Fruit fly (Drosophila melanogaster) whole organism, embryonic: Measurements from ENCODE around the gene Taf10.

Experiments used
- CG11398 ChIP-seq: fragments of 200-800 bp; sonication (Bioruptor generic); optimal IDR thresholded peaks from 2 replicates; lab custom pipeline; 2016; ENCODE audit warnings: missing biosample characterization, missing genetic modification characterization
- CG12071 ChIP-seq: fragments of 200-800 bp; sonication (Bioruptor generic); optimal IDR thresholded peaks from 3 replicates; lab custom pipeline; 2018; ENCODE audit warnings: missing biosample characterization, mild to moderate bottlenecking, missing genetic modification characterization
- CG1233 ChIP-seq: fragments of 200-800 bp; sonication (Bioruptor generic); optimal IDR thresholded peaks from 4 replicates; lab custom pipeline; 2018; ENCODE audit warnings: missing biosample characterization, mild to moderate bottlenecking, missing genetic modification characterization
- CG13123 ChIP-seq: fragments of 200-800 bp; sonication (Bioruptor generic); optimal IDR thresholded peaks from 2 replicates; lab custom pipeline; 2016; ENCODE audit warnings: missing biosample characterization, missing genetic modification characterization
- CG13775 ChIP-seq: fragments of 200-800 bp; sonication (Bioruptor generic); optimal IDR thresholded peaks from 3 replicates; lab custom pipeline; 2017; ENCODE audit warnings: missing biosample characterization, mild to moderate bottlenecking, missing genetic modification characterization
- CG14050 ChIP-seq: fragments of 200-800 bp; sonication (Bioruptor generic); IDR thresholded peaks from 3 replicates; pipeline ENCODE4 v1.3.6; 2022; ENCODE audit warnings: missing biosample characterization, missing genetic modification characterization
- CG14441 ChIP-seq: fragments of 200-800 bp; sonication (Bioruptor generic); IDR thresholded peaks from 2 replicates; pipeline ENCODE4 v1.3.6; 2022; ENCODE audit warnings: missing biosample characterization, missing genetic modification characterization
- CG1647 ChIP-seq: fragments of 200-800 bp; sonication (Bioruptor generic); optimal IDR thresholded peaks from 3 replicates; lab custom pipeline; 2016; ENCODE audit warnings: missing biosample characterization, missing genetic modification characterization
- CG16815 ChIP-seq: fragments of 200-800 bp; sonication (Bioruptor generic); optimal IDR thresholded peaks from 3 replicates; lab custom pipeline; 2017; ENCODE audit warnings: missing biosample characterization, mild to moderate bottlenecking, missing genetic modification characterization
- CG17328 ChIP-seq: fragments of 200-800 bp; sonication (Bioruptor generic); IDR thresholded peaks from 2 replicates; pipeline ENCODE4 v1.3.6; 2022; ENCODE audit warnings: missing biosample characterization, missing genetic modification characterization
- CG2712 ChIP-seq: fragments of 200-800 bp; optimal IDR thresholded peaks from 3 replicates; lab custom pipeline; 2019; ENCODE audit warnings: missing biosample characterization, mild to moderate bottlenecking, missing genetic modification characterization, moderate library complexity
- CG2889 ChIP-seq: fragments of 200-800 bp; sonication (Bioruptor generic); IDR thresholded peaks from 3 replicates; pipeline ENCODE4 v1.3.6; 2022; ENCODE audit warnings: missing biosample characterization, missing genetic modification characterization
- CG33213 ChIP-seq: fragments of 200-800 bp; sonication (Bioruptor generic); optimal IDR thresholded peaks from 3 replicates; lab custom pipeline; 2016; ENCODE audit warnings: missing biosample characterization, missing genetic modification characterization
- CG3995 ChIP-seq: fragments of 200-800 bp; sonication (Bioruptor generic); optimal IDR thresholded peaks from 3 replicates; lab custom pipeline; 2016; ENCODE audit warnings: missing biosample characterization, missing genetic modification characterization
- CG4282 ChIP-seq: fragments of 200-800 bp; sonication (Bioruptor generic); optimal IDR thresholded peaks from 2 replicates; lab custom pipeline; 2016; ENCODE audit warnings: missing biosample characterization, missing genetic modification characterization
- CG4328 ChIP-seq: fragments of 200-800 bp; sonication (Bioruptor generic); optimal IDR thresholded peaks from 3 replicates; lab custom pipeline; 2017; ENCODE audit warnings: missing biosample characterization, missing genetic modification reagents, missing genetic modification characterization
- CG6272 ChIP-seq: fragments of 200-800 bp; sonication (Bioruptor generic); IDR thresholded peaks from 2 replicates; pipeline ENCODE4 v1.3.6; 2022; ENCODE audit warnings: missing biosample characterization, missing genetic modification characterization
- CG8089 ChIP-seq: fragments of 200-800 bp; sonication (Bioruptor generic); optimal IDR thresholded peaks from 3 replicates; lab custom pipeline; 2016; ENCODE audit warnings: missing biosample characterization, missing genetic modification characterization
- CG8359 ChIP-seq: fragments of 200-800 bp; sonication (Bioruptor generic); optimal IDR thresholded peaks from 2 replicates; lab custom pipeline; 2017; ENCODE audit warnings: missing biosample characterization, mild to moderate bottlenecking, missing genetic modification characterization, borderline replicate concordance
- CkIIα-i1 ChIP-seq: fragments of 200-800 bp; sonication (Bioruptor generic); IDR thresholded peaks from 2 replicates; pipeline ENCODE4 v1.3.6; 2022; ENCODE audit warnings: missing biosample characterization, missing genetic modification characterization
- Dek ChIP-seq: fragments of 200-800 bp; sonication (Bioruptor generic); optimal IDR thresholded peaks from 3 replicates; lab custom pipeline; 2019; ENCODE audit warnings: missing biosample characterization, mild to moderate bottlenecking, missing genetic modification characterization, moderate library complexity
- Doc3 ChIP-seq: fragments of 200-800 bp; sonication (Bioruptor generic); IDR thresholded peaks from 3 replicates; pipeline ENCODE4 v1.3.6; 2022; ENCODE audit warnings: missing biosample characterization, missing genetic modification characterization; ENCODE audit not compliant: partially characterized antibody
- Elba2 ChIP-seq: fragments of 200-800 bp; sonication (Bioruptor generic); optimal IDR thresholded peaks from 3 replicates; lab custom pipeline; 2016; ENCODE audit warnings: missing biosample characterization, missing genetic modification characterization
- HLHmδ ChIP-seq: fragments of 200-800 bp; sonication (Bioruptor generic); optimal IDR thresholded peaks from 2 replicates; lab custom pipeline; 2018; ENCODE audit warnings: missing biosample characterization, mild to moderate bottlenecking, missing genetic modification characterization, moderate library complexity
- Lpt ChIP-seq: fragments of >200 bp; optimal IDR thresholded peaks from 2 replicates; lab custom pipeline; 2018; ENCODE audit warnings: missing biosample characterization, missing genetic modification characterization
- Med ChIP-seq: fragments of 200-800 bp; sonication (Bioruptor generic); peaks from one replicate; lab custom pipeline; 2016; ENCODE audit warnings: missing biosample characterization, missing genetic modification characterization, mild to moderate bottlenecking, inconsistent platforms, moderate library complexity
- NK7.1 ChIP-seq: fragments of 200-800 bp; sonication (Bioruptor generic); optimal IDR thresholded peaks from 3 replicates; lab custom pipeline; 2016; ENCODE audit warnings: missing biosample characterization, missing genetic modification characterization
- Neu2 ChIP-seq: fragments of 200-800 bp; sonication (Bioruptor generic); optimal IDR thresholded peaks from 3 replicates; lab custom pipeline; 2016; ENCODE audit warnings: missing biosample characterization, missing genetic modification characterization, borderline replicate concordance
- Optix ChIP-seq: fragments of 200-800 bp; sonication (Bioruptor generic); IDR thresholded peaks from 3 replicates; pipeline ENCODE4 v1.3.6; 2022; ENCODE audit warnings: missing biosample characterization, missing genetic modification characterization
- Sin3A ChIP-seq: fragments of >200 bp; optimal IDR thresholded peaks from 2 replicates; lab custom pipeline; 2018
- Spps ChIP-seq: fragments of 200-800 bp; sonication (Bioruptor generic); optimal IDR thresholded peaks from 2 replicates; lab custom pipeline; 2018; ENCODE audit warnings: missing biosample characterization, mild to moderate bottlenecking, missing genetic modification characterization
- ash1 ChIP-seq: fragments of 200-800 bp; sonication (Bioruptor generic); optimal IDR thresholded peaks from 2 replicates; lab custom pipeline; 2018; ENCODE audit warnings: missing biosample characterization, mild to moderate bottlenecking, missing genetic modification characterization
- chif ChIP-seq, 2 experiments: fragments of 200-800 bp; sonication (Bioruptor generic); optimal IDR thresholded peaks; 3 replicates each; lab custom pipeline; 2016; ENCODE audit warnings: missing biosample characterization in 2 of 2, missing genetic modification characterization in 2 of 2
- chinmo ChIP-seq: fragments of 200-800 bp; sonication (Bioruptor generic); IDR thresholded peaks from 4 replicates; pipeline ENCODE4 v1.3.6; 2022; ENCODE audit warnings: missing biosample characterization, missing genetic modification characterization; ENCODE audit not compliant: partially characterized antibody
- ci ChIP-seq: fragments of 200-800 bp; sonication (Bioruptor generic); IDR thresholded peaks from 3 replicates; pipeline ENCODE4 v1.3.6; 2022; ENCODE audit warnings: missing biosample characterization, missing genetic modification characterization
- dimm ChIP-seq: fragments of 200-800 bp; sonication (Bioruptor generic); IDR thresholded peaks from 2 replicates; pipeline ENCODE4 v1.3.6; 2022; ENCODE audit warnings: missing biosample characterization, missing genetic modification characterization
- dysf ChIP-seq: fragments of 200-800 bp; sonication (Bioruptor generic); IDR thresholded peaks from 3 replicates; pipeline ENCODE4 v1.3.6; 2022; ENCODE audit warnings: missing biosample characterization, missing genetic modification characterization
- ems ChIP-seq: fragments of 200-800 bp; sonication (Bioruptor generic); optimal IDR thresholded peaks from 3 replicates; lab custom pipeline; 2016; ENCODE audit warnings: missing biosample characterization, missing genetic modification characterization
- exex ChIP-seq: fragments of 200-800 bp; sonication (Bioruptor generic); optimal IDR thresholded peaks from 4 replicates; lab custom pipeline; 2018; ENCODE audit warnings: missing biosample characterization, mild to moderate bottlenecking, missing genetic modification characterization, moderate library complexity
- eyg ChIP-seq: fragments of 200-800 bp; sonication (Bioruptor generic); optimal IDR thresholded peaks from 3 replicates; lab custom pipeline; 2016; ENCODE audit warnings: missing biosample characterization, missing genetic modification characterization
- fd64A ChIP-seq: fragments of 200-800 bp; sonication (Bioruptor generic); optimal IDR thresholded peaks from 3 replicates; lab custom pipeline; 2018; ENCODE audit warnings: missing biosample characterization, mild to moderate bottlenecking, missing genetic modification characterization
- h ChIP-seq: fragments of >200 bp; optimal IDR thresholded peaks from 2 replicates; lab custom pipeline; 2017
- jumu ChIP-seq: fragments of 200-800 bp; sonication (Bioruptor generic); optimal IDR thresholded peaks from 3 replicates; lab custom pipeline; 2016; ENCODE audit warnings: missing biosample characterization, missing genetic modification characterization
- odd ChIP-seq: fragments of 200-800 bp; sonication (Bioruptor generic); optimal IDR thresholded peaks from 2 replicates; lab custom pipeline; 2017; ENCODE audit warnings: missing biosample characterization, mild to moderate bottlenecking, missing genetic modification characterization
- pum ChIP-seq: fragments of 200-800 bp; sonication (Bioruptor generic); optimal IDR thresholded peaks from 2 replicates; lab custom pipeline; 2016; ENCODE audit warnings: missing biosample characterization, missing genetic modification characterization
- row ChIP-seq: fragments of 200-800 bp; sonication (Bioruptor generic); IDR thresholded peaks from 3 replicates; pipeline ENCODE4 v1.3.6; 2022; ENCODE audit warnings: missing biosample characterization, missing genetic modification characterization
- salm ChIP-seq: fragments of 200-800 bp; sonication (Bioruptor generic); optimal IDR thresholded peaks from 2 replicates; lab custom pipeline; 2018; ENCODE audit warnings: missing biosample characterization, mild to moderate bottlenecking, missing genetic modification characterization
- schlank ChIP-seq: fragments of 200-800 bp; sonication (Bioruptor generic); optimal IDR thresholded peaks from 2 replicates; lab custom pipeline; 2018; ENCODE audit warnings: missing biosample characterization, mild to moderate bottlenecking, missing genetic modification characterization
- stwl ChIP-seq: fragments of 200-800 bp; sonication (Bioruptor generic); optimal IDR thresholded peaks from 3 replicates; lab custom pipeline; 2018; ENCODE audit warnings: missing biosample characterization, mild to moderate bottlenecking, missing genetic modification characterization, moderate library complexity
- ttk ChIP-seq: fragments of 200-800 bp; sonication (Bioruptor generic); IDR thresholded peaks from 2 replicates; pipeline ENCODE4 v2.1.2; 2022; ENCODE audit warnings: missing biosample characterization, missing genetic modification characterization
- vnd ChIP-seq: fragments of 200-800 bp; sonication (Bioruptor generic); IDR thresholded peaks from 3 replicates; pipeline ENCODE4 v1.3.6; 2022; ENCODE audit warnings: missing biosample characterization, missing genetic modification characterization; ENCODE audit not compliant: partially characterized antibody

Gene Taf10

dm6 chr2L:2735539-2735938 is 32.2 kb upstream of the Taf10 start (continued):
- TF ChIP-seq exex (tag; lab: Kevin White, UChicago), result no peak
- no peak for TF ChIP-seq h (lab: Kevin White, UChicago)
- no peak for TF ChIP-seq vnd (GFP tag; lab: Robert Waterston, UW)
- TF ChIP-seq dysf (GFP tag; lab: Robert Waterston, UW), result peak; percentile 11; the same call in 1 of the 3 replicates
- TF ChIP-seq Sin3A (lab: Kevin White, UChicago), result no peak
- TF ChIP-seq ems (GFP tag; lab: Kevin White, UChicago), result no peak
- no peak for TF ChIP-seq Elba2 (GFP tag; lab: Kevin White, UChicago)
- no peak for TF ChIP-seq fd64A (GFP tag; lab: Kevin White, UChicago)
- TF ChIP-seq CG1647, result no peak
- TF ChIP-seq chif (GFP tag; optimal IDR thresholded peaks at IDR 0.05; lab: Kevin White, UChicago), result no peak
- TF ChIP-seq CG6272, result no peak
- TF ChIP-seq ttk (GFP tag; lab: Robert Waterston, UW), result no peak
- TF ChIP-seq row (GFP tag; lab: Robert Waterston, UW), result no peak
- no peak for TF ChIP-seq NK7.1 (GFP tag; lab: Kevin White, UChicago)
- TF ChIP-seq ash1 (GFP tag; lab: Kevin White, UChicago), result no peak
- no peak for TF ChIP-seq CG14441 (GFP tag; lab: Robert Waterston, UW)
- no peak for TF ChIP-seq CG12071 (GFP tag; lab: Kevin White, UChicago)
- TF ChIP-seq chinmo (GFP tag; lab: Robert Waterston, UW), result peak; percentile 63; the same call in 1 of the 4 replicates

DNA sequence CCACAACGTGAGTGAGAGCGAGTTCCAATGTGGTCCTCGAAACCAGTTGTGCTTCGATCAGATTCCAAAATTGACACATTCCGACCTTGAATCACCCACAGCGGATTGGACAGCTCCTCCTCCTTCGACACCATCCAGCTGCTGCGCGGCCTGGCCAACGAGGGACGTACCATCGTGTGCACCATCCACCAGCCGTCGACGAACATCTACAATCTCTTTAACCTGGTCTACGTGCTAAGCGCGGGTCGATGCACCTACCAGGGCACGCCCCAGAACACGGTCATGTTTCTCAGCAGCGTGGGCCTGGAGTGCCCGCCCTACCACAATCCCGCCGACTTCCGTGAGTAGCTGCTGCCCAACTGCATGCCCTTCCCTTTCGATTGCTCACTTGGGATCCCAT is 30.1 kb upstream of the Taf10 start:
- no peak for TF ChIP-seq CG14441 (GFP tag; lab: Robert Waterston, UW)
- no peak for TF ChIP-seq stwl
- no peak for TF ChIP-seq HLHmδ (GFP tag; lab: Kevin White, UChicago)
- no peak for TF ChIP-seq CG4328
- TF ChIP-seq schlank (tag; lab: Kevin White, UChicago), result no peak
- TF ChIP-seq pum (GFP tag; lab: Kevin White, UChicago), result no peak
- TF ChIP-seq CG14050 (GFP tag; lab: Robert Waterston, UW), result no peak
- TF ChIP-seq CG6272, result no peak
- TF ChIP-seq CG17328 (GFP tag; lab: Robert Waterston, UW), result no peak
- no peak for TF ChIP-seq CG2712 (tag; lab: Kevin White, UChicago)

DNA sequence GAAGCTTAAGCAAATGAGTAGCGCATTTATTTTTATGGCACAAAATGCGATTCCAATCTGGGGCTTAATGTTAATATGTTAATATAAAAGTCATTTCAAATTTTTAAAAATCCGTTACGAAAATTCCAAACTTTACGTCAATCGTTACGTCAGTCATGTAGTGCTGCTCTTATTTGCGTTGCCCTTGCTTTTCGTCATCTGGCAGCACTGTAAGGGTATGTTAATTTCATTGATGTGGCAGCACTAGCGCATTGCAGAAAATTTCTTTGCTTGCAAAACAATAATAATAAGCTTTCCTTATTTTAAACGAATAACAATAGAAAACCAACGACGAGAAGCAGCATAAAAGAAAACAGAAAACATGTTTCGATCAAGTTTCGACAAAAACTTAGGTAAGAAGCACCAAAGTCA is 27.9 kb upstream of the Taf10 start, which contains the start of gene Hrs:
Gene Hrs (plus strand): TSS at position 167 of the 411 bp plus-strand sequence.
- TF ChIP-seq CG4282 (GFP tag; lab: Kevin White, UChicago) (no peak), CkIIα-i1 (GFP tag; lab: Robert Waterston, UW) (no peak), eyg (GFP tag; lab: Kevin White, UChicago) (no peak), salm (tag; lab: Kevin White, UChicago) (no peak), CG8089 (no peak), Elba2 (GFP tag; lab: Kevin White, UChicago) (peak; percentile 64), Optix (GFP tag; lab: Robert Waterston, UW) (no peak), CG16815 (GFP tag; lab: Kevin White, UChicago) (no peak), CG33213 (GFP tag; lab: Kevin White, UChicago) (peak; percentile 32), CG13123 (no peak), CG8359 (GFP tag; lab: Kevin White, UChicago) (no peak), Lpt (GFP tag; lab: Kevin White, UChicago) (no peak), Med (peak; percentile 58), CG11398 (GFP tag; lab: Kevin White, UChicago) (no peak), jumu (GFP tag; lab: Kevin White, UChicago) (no peak), dimm (GFP tag; lab: Robert Waterston, UW) (no peak), CG2889 (GFP tag; lab: Robert Waterston, UW) (no peak), Neu2 (GFP tag; lab: Kevin White, UChicago) (no peak), odd (GFP tag; lab: Kevin White, UChicago) (no peak), Spps (tag; lab: Kevin White, UChicago) (no peak), CG1233 (GFP tag; lab: Kevin White, UChicago) (no peak), CG13775 (GFP tag; lab: Kevin White, UChicago) (no peak), Doc3 (no peak), CG3995 (GFP tag; lab: Kevin White, UChicago) (no peak), ci (GFP tag; lab: Robert Waterston, UW) (no peak), Dek (tag; lab: Kevin White, UChicago) (no peak)
